Worm (Caenorhabditis elegans) whole organism, L4 larva: ENCODE measurements around the gene copz-1.

ENCODE experiments used
- F44E2.7 ChIP-seq: fragments of 200-800 bp; sonication (Bioruptor generic); IDR thresholded peaks from 2 replicates; pipeline ENCODE4 v2.1.2; 2022; ENCODE audit warnings: missing genetic modification characterization, missing compliant biosample characterization
- F49E8.2 ChIP-seq: sonication (generic microtip); optimal IDR thresholded peaks from 2 replicates; lab custom pipeline; 2016; ENCODE audit warnings: missing compliant biosample characterization, mild to moderate bottlenecking, missing genetic modification characterization, borderline replicate concordance
- R02D3.7 ChIP-seq: fragments of 150-350 bp; sonication (generic microtip); optimal IDR thresholded peaks from 3 replicates; lab custom pipeline; 2014; ENCODE audit warnings: missing biosample characterization, missing genetic modification characterization
- T26A8.4 ChIP-seq: fragments of 200-800 bp; sonication (Bioruptor generic); IDR thresholded peaks from 2 replicates; pipeline ENCODE4 v1.3.6; 2022; ENCODE audit warnings: missing genetic modification characterization, missing compliant biosample characterization
- Y105C5A.15 ChIP-seq: fragments of 200-800 bp; sonication (Bioruptor generic); IDR thresholded peaks from 2 replicates; pipeline ENCODE4 v1.3.6; 2022; ENCODE audit warnings: missing genetic modification characterization, missing compliant biosample characterization
- Y75B8A.6 ChIP-seq: fragments of 200-800 bp; sonication (Bioruptor generic); IDR thresholded peaks from 2 replicates; pipeline ENCODE4 v1.3.6; 2022; ENCODE audit warnings: missing genetic modification reagents, missing genetic modification characterization, missing compliant biosample characterization
- aha-1 ChIP-seq: fragments of 150-350 bp; peaks from one replicate; lab custom pipeline; 2014; ENCODE audit warnings: missing biosample characterization, missing genetic modification characterization
- ama-1 ChIP-seq: fragments of 150-350 bp; optimal IDR thresholded peaks from 2 replicates; lab custom pipeline; 2014; ENCODE audit warnings: inconsistent platforms, mixed read lengths
- arid-1 ChIP-seq: fragments of 200-800 bp; sonication (Bioruptor generic); conservative IDR thresholded peaks from 2 replicates; pipeline ENCODE4 v1.3.6; 2022; ENCODE audit warnings: missing genetic modification reagents, missing genetic modification characterization, missing compliant biosample characterization
- attf-4 ChIP-seq: sonication (generic microtip); optimal IDR thresholded peaks from 3 replicates; lab custom pipeline; 2017; ENCODE audit warnings: missing biosample characterization, missing genetic modification characterization
- ceh-20 ChIP-seq: fragments of 200-800 bp; sonication (Bioruptor generic); IDR thresholded peaks from 2 replicates; pipeline ENCODE4 v1.3.6; 2022; ENCODE audit warnings: missing genetic modification reagents, missing genetic modification characterization, missing compliant biosample characterization
- ceh-32 ChIP-seq: sonication (generic microtip); optimal IDR thresholded peaks from 2 replicates; lab custom pipeline; 2016; ENCODE audit warnings: mild to moderate bottlenecking, missing genetic modification characterization, missing compliant biosample characterization; ENCODE audit not compliant: poor library complexity
- ceh-82 ChIP-seq: sonication (generic microtip); optimal IDR thresholded peaks from 2 replicates; lab custom pipeline; 2017; ENCODE audit warnings: missing biosample characterization, missing genetic modification characterization
- cey-2 ChIP-seq: sonication (generic microtip); optimal IDR thresholded peaks from 3 replicates; lab custom pipeline; 2017; ENCODE audit warnings: missing genetic modification characterization, mild to moderate bottlenecking, missing compliant biosample characterization, antibody characterized with exemption, borderline replicate concordance; ENCODE audit not compliant: insufficient read depth
- daf-12 ChIP-seq: fragments of 150-350 bp; optimal IDR thresholded peaks from 2 replicates; lab custom pipeline; 2014; ENCODE audit warnings: missing biosample characterization, missing genetic modification reagents, missing genetic modification characterization
- daf-16 ChIP-seq, 3 experiments: sonication (generic microtip); optimal IDR thresholded peaks; 2 replicates each; lab custom pipeline; 2016 to 2017; ENCODE audit warnings: missing genetic modification characterization in 3 of 3, missing genetic modification reagents in 3 of 3, mild to moderate bottlenecking in 2 of 3, missing compliant biosample characterization in 2 of 3, missing biosample characterization in 1 of 3, moderate library complexity in 1 of 3
- daf-19 ChIP-seq: fragments of 200-800 bp; sonication (Bioruptor generic); conservative IDR thresholded peaks from 2 replicates; pipeline ENCODE4 v1.3.6; 2022; ENCODE audit warnings: missing genetic modification characterization, missing compliant biosample characterization
- daf-8 ChIP-seq: fragments of 200-800 bp; sonication (Bioruptor generic); IDR thresholded peaks from 2 replicates; pipeline ENCODE4 v1.3.6; 2022; ENCODE audit warnings: missing genetic modification characterization, missing compliant biosample characterization
- dmd-6 ChIP-seq: fragments of 200-800 bp; sonication (Bioruptor generic); IDR thresholded peaks from 2 replicates; pipeline ENCODE4 v1.3.6; 2022; ENCODE audit warnings: missing genetic modification reagents, missing genetic modification characterization, missing compliant biosample characterization
- dve-1 ChIP-seq: sonication (generic microtip); optimal IDR thresholded peaks from 2 replicates; lab custom pipeline; 2017; ENCODE audit warnings: antibody characterized with exemption, mild to moderate bottlenecking, missing genetic modification characterization, missing compliant biosample characterization; ENCODE audit not compliant: insufficient read depth
- fkh-10 ChIP-seq: fragments of 150-350 bp; optimal IDR thresholded peaks from 2 replicates; lab custom pipeline; 2014; ENCODE audit warnings: missing biosample characterization, missing genetic modification reagents, missing genetic modification characterization
- fos-1 ChIP-seq: fragments of 150-350 bp; optimal IDR thresholded peaks from 2 replicates; lab custom pipeline; 2014; ENCODE audit warnings: missing biosample characterization, missing genetic modification characterization
- hif-1 ChIP-seq, 2 experiments: sonication (generic microtip); optimal IDR thresholded peaks; 2 replicates each; lab custom pipeline; 2016 to 2017; ENCODE audit warnings: missing compliant biosample characterization in 2 of 2, missing genetic modification characterization in 2 of 2, missing genetic modification reagents in 2 of 2, missing genotype in 2 of 2, mild to moderate bottlenecking in 1 of 2
- hlh-11 ChIP-seq: fragments of 200-800 bp; sonication (Bioruptor generic); optimal IDR thresholded peaks from 2 replicates; lab custom pipeline; 2018; ENCODE audit warnings: mild to moderate bottlenecking, missing genetic modification characterization, missing compliant biosample characterization
- hlh-30 ChIP-seq: sonication (generic microtip); optimal IDR thresholded peaks from 2 replicates; lab custom pipeline; 2017; ENCODE audit warnings: antibody characterized with exemption, mild to moderate bottlenecking, missing genetic modification characterization, missing compliant biosample characterization; ENCODE audit not compliant: insufficient read depth
- hmg-1.1 ChIP-seq: fragments of 200-800 bp; sonication (Bioruptor generic); IDR thresholded peaks from 2 replicates; pipeline ENCODE4 v1.3.6; 2022; ENCODE audit warnings: missing genetic modification reagents, missing genetic modification characterization, missing compliant biosample characterization
- jun-1 ChIP-seq: fragments of 150-350 bp; optimal IDR thresholded peaks from 2 replicates; lab custom pipeline; 2014; ENCODE audit warnings: missing biosample characterization, missing genetic modification reagents, missing genetic modification characterization
- lin-1 ChIP-seq: fragments of 200-800 bp; sonication (Bioruptor generic); IDR thresholded peaks from 2 replicates; pipeline ENCODE4 v1.3.6; 2022; ENCODE audit warnings: missing genetic modification reagents, missing genetic modification characterization, missing compliant biosample characterization
- lin-29 ChIP-seq: fragments of 200-800 bp; sonication (Bioruptor generic); IDR thresholded peaks from 2 replicates; pipeline ENCODE4 v1.3.6; 2022; ENCODE audit warnings: missing genetic modification reagents, missing genetic modification characterization, missing compliant biosample characterization
- lir-3 ChIP-seq: sonication (generic microtip); optimal IDR thresholded peaks from 2 replicates; lab custom pipeline; 2016; ENCODE audit warnings: mild to moderate bottlenecking, missing genetic modification characterization, missing compliant biosample characterization
- lsy-2 ChIP-seq, 2 experiments: fragments of 150-350 bp in 1 of 2; sonication (generic microtip) in 1 of 2; optimal IDR thresholded peaks; 2 replicates each; lab custom pipeline; 2014 to 2017; ENCODE audit warnings: missing biosample characterization in 2 of 2, missing genetic modification characterization in 2 of 2
- madf-5 ChIP-seq, 2 experiments: fragments of 200-800 bp; sonication (Bioruptor generic); IDR thresholded peaks; 2 replicates each; pipeline ENCODE4 v1.3.6; 2022; ENCODE audit warnings: missing compliant biosample characterization in 2 of 2, missing genetic modification characterization in 2 of 2
- mdl-1 ChIP-seq, 2 experiments: fragments of 150-350 bp in 1 of 2; sonication (generic microtip) in 1 of 2; optimal IDR thresholded peaks; 2 replicates each; lab custom pipeline; 2014 to 2017; ENCODE audit warnings: missing biosample characterization in 2 of 2, missing genetic modification characterization in 2 of 2
- mep-1 ChIP-seq: fragments of 150-350 bp; sonication (generic microtip); optimal IDR thresholded peaks from 3 replicates; lab custom pipeline; 2014; ENCODE audit warnings: missing biosample characterization, missing genetic modification characterization
- nhr-10 ChIP-seq: fragments of 150-350 bp; optimal IDR thresholded peaks from 2 replicates; lab custom pipeline; 2014; ENCODE audit warnings: missing biosample characterization, missing genetic modification characterization
- nhr-25 ChIP-seq: sonication (generic microtip); optimal IDR thresholded peaks from 2 replicates; lab custom pipeline; 2017; ENCODE audit warnings: missing genetic modification characterization, mild to moderate bottlenecking, missing compliant biosample characterization, antibody characterized with exemption, moderate library complexity, borderline replicate concordance; ENCODE audit not compliant: insufficient read depth
- pha-4 ChIP-seq, 2 experiments: fragments of 150-350 bp in 1 of 2; fragments of 200-800 bp in 1 of 2; sonication (Bioruptor generic) in 1 of 2; IDR thresholded peaks in 1 of 2; optimal IDR thresholded peaks in 1 of 2; 2 replicates each; pipeline versions ENCODE4 v1.3.6 to Lab custom; 2014 to 2022; ENCODE audit warnings: missing genetic modification characterization in 2 of 2, missing genetic modification reagents in 2 of 2, missing biosample characterization in 1 of 2, missing compliant biosample characterization in 1 of 2
- rbr-2 ChIP-seq: sonication (generic microtip); optimal IDR thresholded peaks from 2 replicates; lab custom pipeline; 2016; ENCODE audit warnings: missing genotype, missing genetic modification characterization, missing compliant biosample characterization
- saeg-2 ChIP-seq: fragments of 200-800 bp; sonication (Bioruptor generic); IDR thresholded peaks from 2 replicates; pipeline ENCODE4 v1.3.6; 2022; ENCODE audit warnings: missing genetic modification reagents, missing genetic modification characterization, missing compliant biosample characterization
- sdz-12 ChIP-seq: fragments of 200-800 bp; sonication (Bioruptor generic); optimal IDR thresholded peaks from 2 replicates; lab custom pipeline; 2018; ENCODE audit warnings: mild to moderate bottlenecking, missing genetic modification characterization, missing compliant biosample characterization
- skn-1 ChIP-seq: fragments of 150-350 bp; optimal IDR thresholded peaks from 2 replicates; lab custom pipeline; 2014; ENCODE audit warnings: missing biosample characterization, missing genetic modification characterization
- snpc-4 ChIP-seq: fragments of 150-350 bp; optimal IDR thresholded peaks from 2 replicates; lab custom pipeline; 2014; ENCODE audit warnings: missing biosample characterization, missing genetic modification characterization
- spr-1 ChIP-seq: sonication (generic microtip); optimal IDR thresholded peaks from 2 replicates; lab custom pipeline; 2016; ENCODE audit warnings: mild to moderate bottlenecking, missing genetic modification characterization, missing compliant biosample characterization
- tag-97 ChIP-seq: fragments of 200-800 bp; sonication (Bioruptor generic); IDR thresholded peaks from 2 replicates; pipeline ENCODE4 v1.3.6; 2022; ENCODE audit warnings: missing genetic modification characterization, missing compliant biosample characterization
- tra-1 ChIP-seq: fragments of 200-800 bp; sonication (Bioruptor generic); IDR thresholded peaks from 2 replicates; pipeline ENCODE4 v1.3.6; 2022; ENCODE audit warnings: missing genetic modification reagents, missing genetic modification characterization, missing compliant biosample characterization
- unc-130 ChIP-seq: sonication (generic microtip); optimal IDR thresholded peaks from 2 replicates; lab custom pipeline; 2016; ENCODE audit warnings: missing genetic modification reagents, missing genetic modification characterization, missing compliant biosample characterization
- unc-39 ChIP-seq: sonication (generic microtip); optimal IDR thresholded peaks from 2 replicates; lab custom pipeline; 2017; ENCODE audit warnings: missing biosample characterization, missing genetic modification characterization
- zag-1 ChIP-seq: fragments of 150-350 bp; optimal IDR thresholded peaks from 2 replicates; lab custom pipeline; 2014; ENCODE audit warnings: missing biosample characterization, missing genetic modification characterization
- zip-11 ChIP-seq: fragments of 200-800 bp; sonication (Bioruptor generic); IDR thresholded peaks from 2 replicates; pipeline ENCODE4 v1.3.6; 2022; ENCODE audit warnings: missing genetic modification characterization, missing compliant biosample characterization
- ztf-7 ChIP-seq: fragments of 150-350 bp; optimal IDR thresholded peaks from 2 replicates; lab custom pipeline; 2014; ENCODE audit warnings: missing biosample characterization, missing genetic modification characterization

Gene copz-1

DNA sequence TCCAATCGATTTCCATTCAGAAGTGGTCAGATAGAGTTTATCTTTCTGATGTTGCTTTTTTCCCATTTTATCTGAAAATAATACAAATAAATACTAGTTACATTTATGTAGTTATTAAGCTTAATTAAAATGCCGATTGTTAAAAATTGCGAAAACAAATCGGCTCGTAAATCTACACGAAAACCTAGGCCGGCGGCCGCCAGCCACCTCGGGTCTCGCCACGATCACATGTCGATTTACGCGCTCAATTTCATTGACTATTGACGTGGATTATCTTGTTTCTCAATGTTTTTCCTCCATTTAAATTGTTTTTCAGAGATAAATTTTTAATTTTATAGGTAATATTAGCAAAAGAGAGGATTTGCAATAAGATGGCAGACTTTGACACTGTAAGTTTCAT, at the start of gene copz-1, which contains the start of gene cyn-4:
Gene copz-1, plus strand, starts transcription at position 339 of the 400 bp plus-strand sequence.
Gene cyn-4, minus strand, starts transcription at position 71 of the 400 bp plus-strand sequence.
- TF ChIP-seq F44E2.7 (GFP tag; lab: Robert Waterston, UW), result no peak
- no peak for TF ChIP-seq tra-1 (GFP tag; lab: Robert Waterston, UW)
- TF ChIP-seq mdl-1 (tag; optimal IDR thresholded peaks at IDR 0.05; lab: Kevin White, UChicago), result no peak
- TF ChIP-seq lsy-2 (tag; optimal IDR thresholded peaks at IDR 0.05; lab: Kevin White, UChicago), result peak; percentile 50 to 94
- TF ChIP-seq mep-1, result peak; percentile 57
- TF ChIP-seq ceh-82 (tag; lab: Kevin White, UChicago), result no peak
- no peak for TF ChIP-seq madf-5 (GFP tag; IDR thresholded peaks at IDR 0.05; lab: Robert Waterston, UW)
- TF ChIP-seq nhr-10 (tag; lab: Kevin White, UChicago), result no peak
- peak; percentile 81 for TF ChIP-seq aha-1 (tag; lab: Kevin White, UChicago)
- TF ChIP-seq sdz-12, result no peak
- no peak for TF ChIP-seq Y75B8A.6 (GFP tag; lab: Robert Waterston, UW)
- TF ChIP-seq dmd-6, result peak; percentile 32; the same call in 1 of the 2 replicates
- TF ChIP-seq saeg-2 (GFP tag; lab: Robert Waterston, UW), result no peak
- no peak for TF ChIP-seq lin-29 (GFP tag; lab: Robert Waterston, UW)
- no peak for TF ChIP-seq daf-12 (tag; lab: Kevin White, UChicago)
- no peak for TF ChIP-seq zip-11 (GFP tag; lab: Robert Waterston, UW)
- no peak for TF ChIP-seq ama-1
- no peak for TF ChIP-seq lir-3 (tag; lab: Kevin White, UChicago)
- TF ChIP-seq attf-4, result no peak
- no peak for TF ChIP-seq unc-39 (tag; lab: Kevin White, UChicago)
- peak; percentile 10 for TF ChIP-seq spr-1 (tag; lab: Kevin White, UChicago)
- TF ChIP-seq ceh-20 (GFP tag; lab: Robert Waterston, UW), result no peak
- TF ChIP-seq snpc-4 (tag; lab: Kevin White, UChicago), result no peak
- no peak for TF ChIP-seq daf-16 (GFP tag; optimal IDR thresholded peaks at IDR 0.05; lab: Kevin White, UChicago)
- TF ChIP-seq daf-16 (tag; optimal IDR thresholded peaks at IDR 0.05; lab: Kevin White, UChicago), result peak; percentile 51
- TF ChIP-seq fkh-10 (GFP tag; lab: Kevin White, UChicago), result peak; percentile 49
- TF ChIP-seq hlh-11 (tag; lab: Kevin White, UChicago), result peak; percentile 68
- peak; percentile 92 for TF ChIP-seq unc-130 (GFP tag; lab: Kevin White, UChicago)
- no peak for TF ChIP-seq zag-1 (tag; lab: Kevin White, UChicago)
- TF ChIP-seq cey-2, result no peak
- peak; percentile 92 for TF ChIP-seq R02D3.7 (tag; lab: Kevin White, UChicago)
- TF ChIP-seq nhr-25 (tag; lab: Kevin White, UChicago), result peak; percentile 15
- no peak for TF ChIP-seq Y105C5A.15 (GFP tag; lab: Robert Waterston, UW)
- TF ChIP-seq fos-1 (tag; lab: Kevin White, UChicago), result no peak
- no peak for TF ChIP-seq F49E8.2 (tag; lab: Kevin White, UChicago)
- TF ChIP-seq rbr-2 (tag; lab: Kevin White, UChicago), result peak; percentile 69
- TF ChIP-seq ztf-7 (tag; lab: Kevin White, UChicago), result no peak
- no peak for TF ChIP-seq jun-1 (tag; lab: Kevin White, UChicago)
- TF ChIP-seq daf-8, result no peak
- 0 out of 2 replicates have a peak, but pooled peaks have one; percentile 36 for TF ChIP-seq hmg-1.1 (GFP tag; lab: Robert Waterston, UW)
- peak; percentile 80 for TF ChIP-seq hlh-30 (tag; lab: Kevin White, UChicago)
- no peak for TF ChIP-seq daf-19 (GFP tag; lab: Robert Waterston, UW)
- TF ChIP-seq pha-4 (GFP tag; IDR thresholded peaks at IDR 0.05; lab: Robert Waterston, UW), result no peak
- no peak for TF ChIP-seq pha-4 (tag; optimal IDR thresholded peaks at IDR 0.05; lab: Kevin White, UChicago)
- TF ChIP-seq lin-1, result no peak
- TF ChIP-seq T26A8.4 (GFP tag; lab: Robert Waterston, UW), result no peak
- TF ChIP-seq ceh-32, result no peak
- peak in 1 of 2 experiments; percentile 88 for TF ChIP-seq hif-1 (tag; optimal IDR thresholded peaks at IDR 0.05; lab: Kevin White, UChicago)
- peak; percentile 70 for TF ChIP-seq dve-1
- TF ChIP-seq tag-97 (GFP tag; lab: Robert Waterston, UW), result no peak
- TF ChIP-seq skn-1 (tag; lab: Kevin White, UChicago), result no peak
- TF ChIP-seq arid-1 (GFP tag; lab: Robert Waterston, UW), result peak; percentile 40; the same call in 1 of the 2 replicates
